Worm (Caenorhabditis elegans) whole organism, mixed stage, embryonic: ENCODE results near the gene mtm-6.

Source experiments
- M03D4.4 ChIP-seq: sonication (generic microtip); optimal IDR thresholded peaks from 2 replicates; lab custom pipeline; 2017; ENCODE audit warnings: mild to moderate bottlenecking, missing genetic modification characterization, missing compliant biosample characterization
- blmp-1 ChIP-seq: fragments of 150-350 bp; optimal IDR thresholded peaks from 2 replicates; lab custom pipeline; 2014; ENCODE audit warnings: missing biosample characterization, missing genetic modification characterization
- ceh-43 ChIP-seq: fragments of 200-800 bp; sonication (Bioruptor generic); optimal IDR thresholded peaks from 2 replicates; lab custom pipeline; 2018; ENCODE audit warnings: mild to moderate bottlenecking, missing genetic modification characterization, moderate library complexity, missing compliant biosample characterization
- drap-1 ChIP-seq: fragments of 200-800 bp; sonication (Bioruptor generic); optimal IDR thresholded peaks from 3 replicates; lab custom pipeline; 2018; ENCODE audit warnings: mild to moderate bottlenecking, missing genetic modification characterization, missing compliant biosample characterization
- mab-5 ChIP-seq: fragments of 150-350 bp; optimal IDR thresholded peaks from 2 replicates; lab custom pipeline; 2014; ENCODE audit warnings: missing biosample characterization, missing genetic modification characterization
- unc-62 ChIP-seq: fragments of 150-350 bp; optimal IDR thresholded peaks from 2 replicates; lab custom pipeline; 2014; ENCODE audit warnings: missing biosample characterization, missing genetic modification reagents, missing genetic modification characterization

DNA sequence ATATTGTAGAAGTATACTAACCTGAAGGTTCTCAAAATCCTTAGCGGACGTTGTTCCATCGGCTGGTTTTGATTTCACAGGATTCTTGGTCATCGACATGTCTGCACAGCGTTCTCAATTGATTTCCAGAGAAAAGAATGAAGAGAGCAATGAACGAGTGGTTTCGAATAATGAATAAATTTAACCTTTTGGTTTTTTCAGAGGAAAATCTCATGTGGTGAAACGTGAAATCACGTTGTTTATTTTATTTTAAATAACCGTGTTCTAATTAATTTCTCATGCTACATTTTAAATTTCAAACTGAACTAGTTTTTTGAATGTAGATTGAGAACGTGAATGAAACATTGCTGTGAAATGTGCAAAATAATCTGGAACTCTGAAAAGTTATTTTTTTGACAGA, 33.3 kb downstream of the mtm-6 start, which contains the start of gene T03F6.6:
- TF ChIP-seq blmp-1 (tag; lab: Kevin White, UChicago) (no peak), M03D4.4 (tag; lab: Kevin White, UChicago) (no peak), drap-1 (GFP tag; lab: Kevin White, UChicago) (no peak), unc-62 (GFP tag; lab: Kevin White, UChicago) (no peak), mab-5 (tag; lab: Kevin White, UChicago) (no peak), ceh-43 (GFP tag; lab: Kevin White, UChicago) (no peak)
